Worm (Caenorhabditis elegans) whole organism, L3 larva: ENCODE data around the gene Y49E10.4.
A peak's percentile ranks its signal among the peaks of the same experiment; 100 is the strongest.

Experiments
- R02D3.7 ChIP-seq: fragments of 150-350 bp; optimal IDR thresholded peaks from 2 replicates; lab custom pipeline; 2014; ENCODE audit warnings: missing biosample characterization, missing genetic modification characterization
- ZK546.5 ChIP-seq: sonication (generic microtip); optimal IDR thresholded peaks from 2 replicates; lab custom pipeline; 2017; ENCODE audit warnings: missing biosample characterization, missing genetic modification characterization
- aly-2 ChIP-seq: fragments of 150-350 bp; optimal IDR thresholded peaks from 2 replicates; lab custom pipeline; 2014; ENCODE audit warnings: missing biosample characterization, missing genetic modification characterization
- ama-1 ChIP-seq: fragments of 150-350 bp; optimal IDR thresholded peaks from 2 replicates; lab custom pipeline; 2018
- ceh-16 ChIP-seq: sonication (generic microtip); optimal IDR thresholded peaks from 2 replicates; lab custom pipeline; 2017; ENCODE audit warnings: missing biosample characterization, missing genetic modification characterization
- ceh-28 ChIP-seq: fragments of 150-350 bp; optimal IDR thresholded peaks from 2 replicates; lab custom pipeline; 2014; ENCODE audit warnings: missing biosample characterization, missing genetic modification reagents, missing genetic modification characterization
- ceh-82 ChIP-seq: fragments of 150-350 bp; optimal IDR thresholded peaks from 2 replicates; lab custom pipeline; 2014; ENCODE audit warnings: missing biosample characterization, missing genetic modification characterization
- ceh-9 ChIP-seq: sonication (generic microtip); optimal IDR thresholded peaks from 2 replicates; lab custom pipeline; 2018; ENCODE audit warnings: missing biosample characterization, missing genetic modification characterization
- daf-12 ChIP-seq: fragments of 150-350 bp; optimal IDR thresholded peaks from 2 replicates; lab custom pipeline; 2014; ENCODE audit warnings: missing biosample characterization, missing genetic modification reagents, missing genetic modification characterization
- egl-27 ChIP-seq: sonication (generic microtip); optimal IDR thresholded peaks from 4 replicates; lab custom pipeline; 2017; ENCODE audit warnings: missing biosample characterization, missing genetic modification reagents, missing genetic modification characterization
- egl-5 ChIP-seq: fragments of 150-350 bp; optimal IDR thresholded peaks from 2 replicates; lab custom pipeline; 2017; ENCODE audit warnings: missing biosample characterization, missing genetic modification reagents, missing genetic modification characterization, inconsistent platforms
- elt-1 ChIP-seq: fragments of 150-350 bp; optimal IDR thresholded peaks from 2 replicates; lab custom pipeline; 2014; ENCODE audit warnings: missing biosample characterization, missing genetic modification characterization
- elt-2 ChIP-seq: sonication (generic microtip); optimal IDR thresholded peaks from 2 replicates; lab custom pipeline; 2016; ENCODE audit warnings: missing genetic modification reagents, mild to moderate bottlenecking, missing genetic modification characterization, missing compliant biosample characterization
- elt-3 ChIP-seq, 3 experiments: fragments of 150-350 bp in 1 of 3; sonication (generic microtip) in 2 of 3; optimal IDR thresholded peaks; 2 replicates in 2 of 3; 4 replicates in 1 of 3; lab custom pipeline; 2014 to 2017; ENCODE audit warnings: missing biosample characterization in 3 of 3, missing genetic modification characterization in 3 of 3
- eor-1 ChIP-seq, 2 experiments: fragments of 150-350 bp; optimal IDR thresholded peaks; 2 replicates each; lab custom pipeline; 2014 to 2018; ENCODE audit warnings: missing biosample characterization in 2 of 2, missing genetic modification characterization in 2 of 2
- fkh-10 ChIP-seq: sonication (generic microtip); optimal IDR thresholded peaks from 2 replicates; lab custom pipeline; 2017; ENCODE audit warnings: missing biosample characterization, missing genetic modification reagents, missing genetic modification characterization
- fkh-2 ChIP-seq: fragments of 150-350 bp; optimal IDR thresholded peaks from 2 replicates; lab custom pipeline; 2014; ENCODE audit warnings: missing biosample characterization, missing genetic modification reagents, missing genetic modification characterization
- fos-1 ChIP-seq: fragments of 150-350 bp; optimal IDR thresholded peaks from 2 replicates; lab custom pipeline; 2014; ENCODE audit warnings: missing biosample characterization, missing genetic modification characterization
- hmg-11 ChIP-seq: sonication (generic microtip); optimal IDR thresholded peaks from 2 replicates; lab custom pipeline; 2016; ENCODE audit warnings: missing genetic modification characterization, missing compliant biosample characterization
- jun-1 ChIP-seq: fragments of 150-350 bp; optimal IDR thresholded peaks from 2 replicates; lab custom pipeline; 2014; ENCODE audit warnings: missing biosample characterization, missing genetic modification reagents, missing genetic modification characterization
- lin-15B ChIP-seq: fragments of 150-350 bp; optimal IDR thresholded peaks from 2 replicates; lab custom pipeline; 2014; ENCODE audit warnings: missing biosample characterization, missing genetic modification characterization
- lin-39 ChIP-seq: fragments of 150-350 bp; optimal IDR thresholded peaks from 2 replicates; lab custom pipeline; 2018; ENCODE audit warnings: missing biosample characterization, missing genetic modification reagents, missing genetic modification characterization
- lsy-12 ChIP-seq: sonication (generic microtip); optimal IDR thresholded peaks from 2 replicates; lab custom pipeline; 2016; ENCODE audit warnings: mild to moderate bottlenecking, missing genetic modification characterization, missing compliant biosample characterization
- mdl-1 ChIP-seq: fragments of 150-350 bp; optimal IDR thresholded peaks from 2 replicates; lab custom pipeline; 2014; ENCODE audit warnings: missing biosample characterization, missing genetic modification characterization
- mml-1 ChIP-seq: fragments of 150-350 bp; sonication (generic microtip); optimal IDR thresholded peaks from 3 replicates; lab custom pipeline; 2014; ENCODE audit warnings: missing biosample characterization, missing genetic modification characterization
- nfya-1 ChIP-seq: sonication (generic microtip); optimal IDR thresholded peaks from 2 replicates; lab custom pipeline; 2017; ENCODE audit warnings: missing genetic modification characterization, mild to moderate bottlenecking, missing compliant biosample characterization, antibody characterized with exemption, moderate library complexity; ENCODE audit not compliant: insufficient read depth
- nhr-11 ChIP-seq: fragments of 150-350 bp; optimal IDR thresholded peaks from 2 replicates; lab custom pipeline; 2014; ENCODE audit warnings: missing biosample characterization, missing genetic modification characterization
- nhr-12 ChIP-seq: fragments of 150-350 bp; optimal IDR thresholded peaks from 2 replicates; lab custom pipeline; 2014; ENCODE audit warnings: missing biosample characterization, missing genetic modification characterization
- nhr-23 ChIP-seq: fragments of 150-350 bp; optimal IDR thresholded peaks from 2 replicates; lab custom pipeline; 2014; ENCODE audit warnings: missing biosample characterization, missing genetic modification reagents, missing genetic modification characterization
- nhr-237 ChIP-seq: fragments of 150-350 bp; optimal IDR thresholded peaks from 2 replicates; lab custom pipeline; 2014; ENCODE audit warnings: missing biosample characterization, missing genetic modification characterization
- nhr-25 ChIP-seq: sonication (generic microtip); optimal IDR thresholded peaks from 2 replicates; lab custom pipeline; 2017; ENCODE audit warnings: missing biosample characterization, missing genetic modification characterization
- nhr-28 ChIP-seq: fragments of 150-350 bp; optimal IDR thresholded peaks from 2 replicates; lab custom pipeline; 2014; ENCODE audit warnings: missing biosample characterization, missing genetic modification characterization
- nhr-43 ChIP-seq: sonication (generic microtip); optimal IDR thresholded peaks from 2 replicates; lab custom pipeline; 2016; ENCODE audit warnings: mild to moderate bottlenecking, missing genetic modification characterization, missing compliant biosample characterization; ENCODE audit not compliant: poor library complexity, severe bottlenecking
- nhr-67 ChIP-seq: fragments of 150-350 bp; optimal IDR thresholded peaks from 2 replicates; lab custom pipeline; 2014; ENCODE audit warnings: missing biosample characterization, missing genetic modification characterization
- nhr-76 ChIP-seq: fragments of 150-350 bp; sonication (generic microtip); optimal IDR thresholded peaks from 5 replicates; lab custom pipeline; 2014; ENCODE audit warnings: missing biosample characterization, missing genetic modification characterization
- nhr-77 ChIP-seq: fragments of 150-350 bp; optimal IDR thresholded peaks from 2 replicates; lab custom pipeline; 2014; ENCODE audit warnings: missing biosample characterization, missing genetic modification characterization
- pha-4 ChIP-seq: fragments of 150-350 bp; optimal IDR thresholded peaks from 2 replicates; lab custom pipeline; 2014; ENCODE audit warnings: missing biosample characterization, missing genetic modification reagents, missing genetic modification characterization
- pqm-1 ChIP-seq: fragments of 150-350 bp; optimal IDR thresholded peaks from 2 replicates; lab custom pipeline; 2017; ENCODE audit warnings: missing biosample characterization, missing genetic modification characterization, inconsistent platforms
- sea-2 ChIP-seq: fragments of 150-350 bp; sonication (generic microtip); optimal IDR thresholded peaks from 4 replicates; lab custom pipeline; 2014; ENCODE audit warnings: missing biosample characterization, missing genetic modification reagents, missing genetic modification characterization
- skn-1 ChIP-seq: fragments of 150-350 bp; optimal IDR thresholded peaks from 2 replicates; lab custom pipeline; 2014; ENCODE audit warnings: missing biosample characterization, missing genetic modification characterization
- snpc-4 ChIP-seq: fragments of 150-350 bp; optimal IDR thresholded peaks from 2 replicates; lab custom pipeline; 2014; ENCODE audit warnings: missing biosample characterization, missing genetic modification characterization
- tbx-2 ChIP-seq: sonication (generic microtip); optimal IDR thresholded peaks from 2 replicates; lab custom pipeline; 2016; ENCODE audit warnings: mild to moderate bottlenecking, missing genetic modification characterization, missing compliant biosample characterization
- unc-39 ChIP-seq: sonication (generic microtip); optimal IDR thresholded peaks from 4 replicates; lab custom pipeline; 2017; ENCODE audit warnings: missing biosample characterization, missing genetic modification characterization
- unc-62 ChIP-seq: fragments of 150-350 bp; sonication (generic microtip); optimal IDR thresholded peaks from 4 replicates; lab custom pipeline; 2014; ENCODE audit warnings: missing biosample characterization, missing genetic modification reagents, missing genetic modification characterization
- zag-1 ChIP-seq: fragments of 150-350 bp; optimal IDR thresholded peaks from 2 replicates; lab custom pipeline; 2014; ENCODE audit warnings: missing biosample characterization, missing genetic modification characterization
- ztf-11 ChIP-seq: fragments of 150-350 bp; optimal IDR thresholded peaks from 2 replicates; lab custom pipeline; 2014; ENCODE audit warnings: missing biosample characterization, missing genetic modification characterization
- ztf-4 ChIP-seq: fragments of 150-350 bp; optimal IDR thresholded peaks from 2 replicates; lab custom pipeline; 2014; ENCODE audit warnings: missing biosample characterization, missing genetic modification characterization

Gene Y49E10.4

DNA sequence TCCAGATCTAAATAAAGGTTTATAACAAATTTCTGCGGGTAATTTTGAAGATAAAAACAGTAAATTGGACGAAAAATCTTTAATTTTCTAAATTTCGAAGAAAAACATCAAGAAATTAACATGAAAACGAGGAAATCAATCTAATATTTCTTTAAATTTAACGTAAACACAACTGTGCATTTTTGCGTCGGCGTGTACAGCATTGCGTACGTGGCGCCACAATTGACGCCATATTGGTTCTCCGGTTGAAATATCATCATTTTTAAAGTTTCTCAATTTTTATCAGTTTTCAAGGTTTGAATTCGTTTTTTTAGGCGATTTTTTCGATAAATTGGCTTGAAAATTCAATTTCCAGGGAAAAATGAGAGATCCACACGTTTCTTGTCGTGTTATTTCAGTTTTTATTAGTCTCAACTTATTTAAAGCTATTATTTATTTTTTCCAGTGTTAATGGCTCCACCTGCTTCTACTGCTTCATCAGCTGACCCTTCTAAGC lies 13.6 kb downstream of the Y49E10.4 start, which contains the start of gene rpt-6:
Gene rpt-6, plus strand, starts transcription at position 446 of the 496 bp plus-strand sequence.
- TF ChIP-seq ceh-28 (tag; lab: Kevin White, UChicago) (no peak), jun-1 (tag; lab: Kevin White, UChicago) (peak; percentile 22), mml-1 (tag; lab: Kevin White, UChicago) (no peak), nhr-28 (tag; lab: Kevin White, UChicago) (no peak), hmg-11 (tag; lab: Kevin White, UChicago) (peak; percentile 32), fos-1 (no peak), nhr-76 (tag; lab: Kevin White, UChicago) (no peak), nhr-11 (tag; lab: Kevin White, UChicago) (no peak), nfya-1 (peak; percentile 62), lsy-12 (peak; percentile 43), elt-2 (tag; lab: Kevin White, UChicago) (peak; percentile 1), nhr-25 (tag; lab: Kevin White, UChicago) (peak; percentile 10), pha-4 (tag; lab: Kevin White, UChicago) (peak; percentile 50), lin-39 (tag; lab: Kevin White, UChicago) (no peak), snpc-4 (tag; lab: Kevin White, UChicago) (no peak), pqm-1 (tag; lab: Kevin White, UChicago) (no peak), egl-5 (tag; lab: Kevin White, UChicago) (no peak), unc-62 (GFP tag; lab: Kevin White, UChicago) (no peak), eor-1 (tag; optimal IDR thresholded peaks at IDR 0.05; lab: Kevin White, UChicago) (no peak), nhr-237 (tag; lab: Kevin White, UChicago) (no peak), nhr-12 (tag; lab: Kevin White, UChicago) (no peak), ama-1 (peak; percentile 34), ztf-11 (tag; lab: Kevin White, UChicago) (no peak), ztf-4 (tag; lab: Kevin White, UChicago) (no peak), sea-2 (GFP tag; lab: Kevin White, UChicago) (no peak), nhr-77 (tag; lab: Kevin White, UChicago) (no peak), elt-1 (tag; lab: Kevin White, UChicago) (no peak), aly-2 (no peak), ceh-9 (tag; lab: Kevin White, UChicago) (no peak), daf-12 (tag; lab: Kevin White, UChicago) (no peak), fkh-10 (GFP tag; lab: Kevin White, UChicago) (no peak), lin-15B (tag; lab: Kevin White, UChicago) (peak; percentile 63), fkh-2 (tag; lab: Kevin White, UChicago) (no peak), nhr-43 (tag; lab: Kevin White, UChicago) (peak; percentile 64), ZK546.5 (tag; lab: Kevin White, UChicago) (no peak), tbx-2 (tag; lab: Kevin White, UChicago) (no peak), nhr-23 (tag; lab: Kevin White, UChicago) (peak; percentile 53), mdl-1 (tag; lab: Kevin White, UChicago) (no peak), elt-3 (tag; optimal IDR thresholded peaks at IDR 0.05; lab: Kevin White, UChicago) (no peak), zag-1 (tag; lab: Kevin White, UChicago) (no peak), nhr-67 (tag; lab: Kevin White, UChicago) (no peak), egl-27 (no peak), ceh-82 (tag; lab: Kevin White, UChicago) (no peak), unc-39 (tag; lab: Kevin White, UChicago) (no peak), ceh-16 (tag; lab: Kevin White, UChicago) (no peak), R02D3.7 (no peak), skn-1 (tag; lab: Kevin White, UChicago) (peak; percentile 97)
